Fruit fly (Drosophila melanogaster) whole organism, embryonic: ENCODE results near the gene CG6431.

ENCODE experiments used
- Aef1 ChIP-seq: fragments of 200-800 bp; sonication (Bioruptor generic); IDR thresholded peaks from 3 replicates; pipeline ENCODE4 v1.3.6; 2022; ENCODE audit warnings: missing biosample characterization, missing genetic modification characterization
- BtbVII ChIP-seq: fragments of 200-800 bp; sonication (Bioruptor generic); optimal IDR thresholded peaks from 3 replicates; lab custom pipeline; 2017; ENCODE audit warnings: missing biosample characterization, mild to moderate bottlenecking, missing genetic modification characterization
- CG10209 ChIP-seq: fragments of 200-800 bp; sonication (Bioruptor generic); optimal IDR thresholded peaks from 3 replicates; lab custom pipeline; 2017; ENCODE audit warnings: missing biosample characterization, mild to moderate bottlenecking, missing genetic modification characterization, missing genetic modification reagents
- CG1024 ChIP-seq: fragments of 200-800 bp; sonication (Bioruptor generic); IDR thresholded peaks from 2 replicates; pipeline ENCODE4 v1.3.6; 2022; ENCODE audit warnings: missing biosample characterization, missing genetic modification characterization
- CG12071 ChIP-seq: fragments of 200-800 bp; sonication (Bioruptor generic); optimal IDR thresholded peaks from 3 replicates; lab custom pipeline; 2018; ENCODE audit warnings: missing biosample characterization, mild to moderate bottlenecking, missing genetic modification characterization
- CG12219 ChIP-seq: fragments of 200-800 bp; sonication (Bioruptor generic); optimal IDR thresholded peaks from 3 replicates; lab custom pipeline; 2018; ENCODE audit warnings: missing biosample characterization, mild to moderate bottlenecking, missing genetic modification characterization
- CG12659 ChIP-seq: fragments of 200-800 bp; sonication (Bioruptor generic); optimal IDR thresholded peaks from 3 replicates; lab custom pipeline; 2017; ENCODE audit warnings: mild to moderate bottlenecking, missing biosample characterization, missing genetic modification reagents, missing genetic modification characterization
- CG13296 ChIP-seq: fragments of 200-800 bp; sonication (Bioruptor generic); optimal IDR thresholded peaks from 3 replicates; lab custom pipeline; 2018; ENCODE audit warnings: missing biosample characterization, mild to moderate bottlenecking, missing genetic modification characterization
- CG13424 ChIP-seq: fragments of 200-800 bp; sonication (Bioruptor generic); optimal IDR thresholded peaks from 2 replicates; lab custom pipeline; 2019; ENCODE audit warnings: missing biosample characterization, mild to moderate bottlenecking, missing genetic modification characterization, moderate library complexity
- CG16779 ChIP-seq: fragments of 200-800 bp; sonication (Bioruptor generic); IDR thresholded peaks from 2 replicates; pipeline ENCODE4 v1.3.6; 2022; ENCODE audit warnings: missing biosample characterization, missing genetic modification characterization
- CG17385 ChIP-seq: fragments of 200-800 bp; sonication (Bioruptor generic); optimal IDR thresholded peaks from 3 replicates; lab custom pipeline; 2018; ENCODE audit warnings: missing biosample characterization, mild to moderate bottlenecking, missing genetic modification characterization
- CG17829 ChIP-seq: fragments of 200-800 bp; optimal IDR thresholded peaks from 2 replicates; lab custom pipeline; 2019; ENCODE audit warnings: missing biosample characterization, mild to moderate bottlenecking, missing genetic modification characterization, moderate library complexity
- CG2678 ChIP-seq: fragments of 200-800 bp; sonication (Bioruptor generic); optimal IDR thresholded peaks from 3 replicates; lab custom pipeline; 2019; ENCODE audit warnings: missing biosample characterization, mild to moderate bottlenecking, missing genetic modification characterization, moderate library complexity
- CG2712 ChIP-seq: fragments of 200-800 bp; optimal IDR thresholded peaks from 3 replicates; lab custom pipeline; 2019; ENCODE audit warnings: missing biosample characterization, mild to moderate bottlenecking, missing genetic modification characterization, moderate library complexity
- CG30431 ChIP-seq: fragments of 200-800 bp; sonication (Bioruptor generic); optimal IDR thresholded peaks from 2 replicates; lab custom pipeline; 2017; ENCODE audit warnings: missing biosample characterization, missing genetic modification characterization
- CG31441 ChIP-seq: fragments of 200-800 bp; sonication (Bioruptor generic); IDR thresholded peaks from 2 replicates; pipeline ENCODE4 v1.3.6; 2022; ENCODE audit warnings: missing biosample characterization, missing genetic modification characterization
- CG34376 ChIP-seq: fragments of 200-800 bp; sonication (Bioruptor generic); optimal IDR thresholded peaks from 2 replicates; lab custom pipeline; 2018; ENCODE audit warnings: missing biosample characterization, mild to moderate bottlenecking, missing genetic modification characterization
- CG3726 ChIP-seq: fragments of 200-800 bp; sonication (Bioruptor generic); IDR thresholded peaks from 3 replicates; pipeline ENCODE4, ENCODE4 v1.3.6; 2022; ENCODE audit warnings: missing biosample characterization, missing genetic modification characterization
- CG5180 ChIP-seq: fragments of 200-800 bp; sonication (Bioruptor generic); optimal IDR thresholded peaks from 3 replicates; lab custom pipeline; 2017; ENCODE audit warnings: missing biosample characterization, missing genetic modification characterization, mild to moderate bottlenecking, moderate library complexity, missing genetic modification reagents
- CG6254 ChIP-seq: fragments of 200-800 bp; sonication (Bioruptor generic); optimal IDR thresholded peaks from 3 replicates; lab custom pipeline; 2017; ENCODE audit warnings: mild to moderate bottlenecking, missing biosample characterization, missing genetic modification reagents, missing genetic modification characterization
- CG6689 ChIP-seq: fragments of 200-800 bp; sonication (Bioruptor generic); IDR thresholded peaks from 2 replicates; pipeline ENCODE4 v1.3.6; 2022; ENCODE audit warnings: missing biosample characterization, missing genetic modification characterization
- CG8924 ChIP-seq: fragments of 200-800 bp; optimal IDR thresholded peaks from 3 replicates; lab custom pipeline; 2019; ENCODE audit warnings: missing biosample characterization, mild to moderate bottlenecking, missing genetic modification characterization, moderate library complexity
- CG9437 ChIP-seq: fragments of 200-800 bp; sonication (Bioruptor generic); optimal IDR thresholded peaks from 2 replicates; lab custom pipeline; 2018; ENCODE audit warnings: missing biosample characterization, mild to moderate bottlenecking, missing genetic modification characterization
- CG9817 ChIP-seq: fragments of 200-800 bp; sonication (Bioruptor generic); optimal IDR thresholded peaks from 2 replicates; lab custom pipeline; 2018; ENCODE audit warnings: missing biosample characterization, mild to moderate bottlenecking, missing genetic modification characterization, moderate library complexity
- D19B ChIP-seq: fragments of 200-800 bp; sonication (Bioruptor generic); optimal IDR thresholded peaks from 2 replicates; lab custom pipeline; 2017; ENCODE audit warnings: missing biosample characterization, mild to moderate bottlenecking, missing genetic modification characterization
- Ets65A ChIP-seq: fragments of 200-800 bp; sonication (Bioruptor generic); peaks from one replicate; lab custom pipeline; 2016; ENCODE audit warnings: missing biosample characterization, missing genetic modification characterization
- Fer3 ChIP-seq: fragments of 200-800 bp; sonication (Bioruptor generic); optimal IDR thresholded peaks from 2 replicates; lab custom pipeline; 2018; ENCODE audit warnings: missing biosample characterization, mild to moderate bottlenecking, missing genetic modification characterization, moderate library complexity
- Hand ChIP-seq: fragments of 200-800 bp; sonication (Bioruptor generic); optimal IDR thresholded peaks from 2 replicates; lab custom pipeline; 2017; ENCODE audit warnings: mild to moderate bottlenecking, missing biosample characterization, missing genetic modification reagents, missing genetic modification characterization
- Kr ChIP-seq: fragments of 200-800 bp; sonication (Bioruptor generic); optimal IDR thresholded peaks from 2 replicates; lab custom pipeline; 2017; ENCODE audit warnings: missing biosample characterization, mild to moderate bottlenecking, missing genetic modification characterization
- Mad ChIP-seq: fragments of 200-800 bp; sonication (Bioruptor generic); optimal IDR thresholded peaks from 2 replicates; lab custom pipeline; 2016; ENCODE audit warnings: missing biosample characterization, missing genetic modification characterization
- NFAT ChIP-seq: fragments of 200-800 bp; sonication (Bioruptor generic); IDR thresholded peaks from 2 replicates; pipeline ENCODE4 v1.3.6; 2022; ENCODE audit warnings: missing biosample characterization, missing genetic modification characterization
- NK7.1 ChIP-seq: fragments of 200-800 bp; sonication (Bioruptor generic); optimal IDR thresholded peaks from 3 replicates; lab custom pipeline; 2016; ENCODE audit warnings: missing biosample characterization, missing genetic modification characterization
- Rfx ChIP-seq: fragments of 200-800 bp; sonication (Bioruptor generic); IDR thresholded peaks from 2 replicates; pipeline ENCODE4 v1.3.6; 2022; ENCODE audit warnings: missing biosample characterization, missing genetic modification characterization
- Taf1 ChIP-seq: fragments of 200-800 bp; sonication (Bioruptor generic); IDR thresholded peaks from 2 replicates; pipeline ENCODE4 v1.3.6; 2022; ENCODE audit warnings: missing biosample characterization, missing genetic modification characterization
- dimm ChIP-seq: fragments of 200-800 bp; sonication (Bioruptor generic); IDR thresholded peaks from 2 replicates; pipeline ENCODE4 v1.3.6; 2022; ENCODE audit warnings: missing biosample characterization, missing genetic modification characterization
- ewg ChIP-seq: fragments of 200-800 bp; sonication (Bioruptor generic); optimal IDR thresholded peaks from 3 replicates; lab custom pipeline; 2017; ENCODE audit warnings: mild to moderate bottlenecking, missing biosample characterization, missing genetic modification reagents, missing genetic modification characterization
- eyg ChIP-seq: fragments of 200-800 bp; sonication (Bioruptor generic); optimal IDR thresholded peaks from 3 replicates; lab custom pipeline; 2016; ENCODE audit warnings: missing biosample characterization, missing genetic modification characterization
- her ChIP-seq: fragments of 200-800 bp; sonication (Bioruptor generic); optimal IDR thresholded peaks from 2 replicates; lab custom pipeline; 2016; ENCODE audit warnings: missing biosample characterization, missing genetic modification characterization
- hkb ChIP-seq, 2 experiments: fragments of 200-800 bp in 1 of 2; fragments of >200 bp in 1 of 2; sonication (Bioruptor generic) in 1 of 2; IDR thresholded peaks in 1 of 2; optimal IDR thresholded peaks in 1 of 2; 2 replicates each; pipeline versions ENCODE4 v1.3.6 to Lab custom; 2017 to 2022; ENCODE audit warnings: missing biosample characterization in 1 of 2, missing genetic modification characterization in 1 of 2
- hth ChIP-seq: fragments of >200 bp; optimal IDR thresholded peaks from 2 replicates; lab custom pipeline; 2017; ENCODE audit warnings: inconsistent platforms
- ind ChIP-seq: fragments of 200-800 bp; sonication (Bioruptor generic); optimal IDR thresholded peaks from 3 replicates; lab custom pipeline; 2016; ENCODE audit warnings: missing biosample characterization, missing genetic modification characterization
- lmd ChIP-seq: fragments of 200-800 bp; sonication (Bioruptor generic); IDR thresholded peaks from 2 replicates; pipeline ENCODE4 v1.3.6; 2022; ENCODE audit warnings: missing biosample characterization, missing genetic modification characterization
- pb ChIP-seq: fragments of 200-800 bp; sonication (Bioruptor generic); optimal IDR thresholded peaks from 3 replicates; lab custom pipeline; 2016; ENCODE audit warnings: missing biosample characterization, missing genetic modification characterization
- pfk ChIP-seq: fragments of 200-800 bp; sonication (Bioruptor generic); optimal IDR thresholded peaks from 2 replicates; lab custom pipeline; 2018; ENCODE audit warnings: missing biosample characterization, mild to moderate bottlenecking, missing genetic modification characterization, moderate library complexity
- prd ChIP-seq, 3 experiments: fragments of >200 bp in 2 of 3; fragments of 200-800 bp in 1 of 3; sonication (Bioruptor generic) in 1 of 3; optimal IDR thresholded peaks in 2 of 3; IDR thresholded peaks in 1 of 3; 2 replicates in 2 of 3; 3 replicates in 1 of 3; pipeline versions ENCODE4 v1.3.6 to Lab custom; 2017 to 2022; ENCODE audit warnings: missing biosample characterization in 1 of 3, missing genetic modification characterization in 1 of 3
- row ChIP-seq: fragments of 200-800 bp; sonication (Bioruptor generic); IDR thresholded peaks from 3 replicates; pipeline ENCODE4 v1.3.6; 2022; ENCODE audit warnings: missing biosample characterization, missing genetic modification characterization
- sens ChIP-seq: fragments of 200-800 bp; sonication (Bioruptor generic); peaks from one replicate; lab custom pipeline; 2016; ENCODE audit warnings: missing biosample characterization, missing genetic modification characterization
- sima ChIP-seq: fragments of 200-800 bp; sonication (Bioruptor generic); optimal IDR thresholded peaks from 2 replicates; lab custom pipeline; 2016; ENCODE audit warnings: missing biosample characterization, missing genetic modification characterization
- slou ChIP-seq: fragments of 200-800 bp; sonication (Bioruptor generic); optimal IDR thresholded peaks from 3 replicates; lab custom pipeline; 2016; ENCODE audit warnings: missing biosample characterization, missing genetic modification characterization

Gene CG6431

dm6 chr2L:10676933-10677714 lies 46.9 kb upstream of the CG6431 start, which contains the start of gene CG17104 (continued):
- TF ChIP-seq Fer3 (tag; lab: Kevin White, UChicago), result peak; percentile 16
- no peak for TF ChIP-seq dimm (GFP tag; lab: Robert Waterston, UW)
- no peak for TF ChIP-seq D19B (GFP tag; lab: Kevin White, UChicago)
- TF ChIP-seq Taf1 (GFP tag; lab: Robert Waterston, UW), result peak; percentile 33; the same call in 1 of the 2 replicates
- TF ChIP-seq CG12071 (GFP tag; lab: Kevin White, UChicago), result no peak
- no peak for TF ChIP-seq CG16779 (GFP tag; lab: Robert Waterston, UW)
- no peak for TF ChIP-seq CG3726 (GFP tag; lab: Robert Waterston, UW)
- TF ChIP-seq Ets65A (GFP tag; lab: Kevin White, UChicago), result no peak
- TF ChIP-seq CG5180 (GFP tag; lab: Kevin White, UChicago), result no peak
- TF ChIP-seq Rfx (GFP tag; lab: Robert Waterston, UW), result peak; percentile 45; the same call in 1 of the 2 replicates
- 0 out of 2 replicates have a peak, but pooled peaks have one; percentile 13 for TF ChIP-seq CG31441
- TF ChIP-seq her (GFP tag; lab: Kevin White, UChicago), result no peak
- TF ChIP-seq NFAT (GFP tag; lab: Robert Waterston, UW), result peak; percentile 15; the same call in 1 of the 2 replicates
- no peak for TF ChIP-seq CG2712 (tag; lab: Kevin White, UChicago)
- TF ChIP-seq CG13424 (tag; lab: Kevin White, UChicago), result peak; percentile 51
- peak; percentile 35; the same call in 1 of the 3 replicates for TF ChIP-seq Aef1 (GFP tag; lab: Robert Waterston, UW)
- no peak for TF ChIP-seq BtbVII (GFP tag; lab: Kevin White, UChicago)
- peak; percentile 33 for TF ChIP-seq CG12659 (GFP tag; lab: Kevin White, UChicago)
- no peak for TF ChIP-seq NK7.1 (GFP tag; lab: Kevin White, UChicago)
- TF ChIP-seq pfk (GFP tag; lab: Kevin White, UChicago), result no peak
- peak; percentile 5 for TF ChIP-seq CG9817 (tag; lab: Kevin White, UChicago)
- peak; percentile 49 for TF ChIP-seq row (GFP tag; lab: Robert Waterston, UW)
- peak; percentile 14 for TF ChIP-seq CG13296
- no peak for TF ChIP-seq CG9437
- no peak for TF ChIP-seq CG34376 (GFP tag; lab: Kevin White, UChicago)
- peak; percentile 25 for TF ChIP-seq CG8924 (tag; lab: Kevin White, UChicago)
- no peak for TF ChIP-seq ewg (GFP tag; lab: Kevin White, UChicago)
- TF ChIP-seq lmd (GFP tag; lab: Robert Waterston, UW), result no peak
- TF ChIP-seq CG6689 (GFP tag; lab: Robert Waterston, UW), result no peak
- peak; percentile 34 for TF ChIP-seq CG17385 (GFP tag; lab: Kevin White, UChicago)
- peak; percentile 69 for TF ChIP-seq sens (GFP tag; lab: Kevin White, UChicago)
- TF ChIP-seq eyg (GFP tag; lab: Kevin White, UChicago), result no peak
- no peak for TF ChIP-seq CG10209 (GFP tag; lab: Kevin White, UChicago)
- TF ChIP-seq ind, result peak; percentile 1
- TF ChIP-seq CG17829, result no peak
- no peak for TF ChIP-seq CG6254 (GFP tag; lab: Kevin White, UChicago)
- TF ChIP-seq CG12219 (GFP tag; lab: Kevin White, UChicago), result no peak
- TF ChIP-seq pb (GFP tag; lab: Kevin White, UChicago), result no peak
- no peak for TF ChIP-seq prd (optimal IDR thresholded peaks at IDR 0.05; lab: Kevin White, UChicago)
- peak; percentile 23; the same call in 1 of the 3 replicates for TF ChIP-seq prd (GFP tag; IDR thresholded peaks at IDR 0.05; lab: Robert Waterston, UW)
- TF ChIP-seq CG2678 (tag; lab: Kevin White, UChicago), result peak; percentile 56
- no peak for TF ChIP-seq slou (GFP tag; lab: Kevin White, UChicago)
- no peak for TF ChIP-seq CG30431 (GFP tag; lab: Kevin White, UChicago)
- TF ChIP-seq Hand, result no peak
- TF ChIP-seq Kr (GFP tag; lab: Kevin White, UChicago), result no peak
- TF ChIP-seq hth (lab: Kevin White, UChicago), result no peak
- no peak for TF ChIP-seq CG1024
- TF ChIP-seq Mad (GFP tag; lab: Kevin White, UChicago), result no peak
- no peak for TF ChIP-seq hkb (optimal IDR thresholded peaks at IDR 0.05; lab: Kevin White, UChicago)
- peak; percentile 49; the same call in 1 of the 2 replicates for TF ChIP-seq hkb (GFP tag; IDR thresholded peaks at IDR 0.05; lab: Robert Waterston, UW)
- no peak for TF ChIP-seq sima (GFP tag; lab: Kevin White, UChicago)
